Fruit fly (Drosophila melanogaster) whole organism, prepupa: Measurements from ENCODE around the gene CG3909.

Source experiments
- Blimp-1 ChIP-seq: fragments of 200-800 bp; sonication (Bioruptor generic); optimal IDR thresholded peaks from 3 replicates; lab custom pipeline; 2017; ENCODE audit warnings: missing biosample characterization, missing genetic modification characterization, mild to moderate bottlenecking, moderate library complexity, missing genetic modification reagents
- CG10631 ChIP-seq: fragments of 200-800 bp; sonication (Bioruptor generic); optimal IDR thresholded peaks from 2 replicates; lab custom pipeline; 2016; ENCODE audit warnings: missing biosample characterization, missing genetic modification characterization
- CG10669 ChIP-seq: fragments of 200-800 bp; sonication (Bioruptor generic); optimal IDR thresholded peaks from 3 replicates; lab custom pipeline; 2018; ENCODE audit warnings: missing biosample characterization, mild to moderate bottlenecking, missing genetic modification characterization, moderate library complexity
- CG11294 ChIP-seq: fragments of 200-800 bp; sonication (Bioruptor generic); IDR thresholded peaks from 2 replicates; pipeline ENCODE4 v1.3.6; 2022; ENCODE audit warnings: missing biosample characterization, missing genetic modification characterization
- CG11762 ChIP-seq: fragments of 200-800 bp; sonication (Bioruptor generic); optimal IDR thresholded peaks from 3 replicates; lab custom pipeline; 2016; ENCODE audit warnings: missing biosample characterization, missing genetic modification characterization; ENCODE audit not compliant: insufficient read depth
- CG1621 ChIP-seq: fragments of 200-800 bp; sonication (Bioruptor generic); optimal IDR thresholded peaks from 3 replicates; lab custom pipeline; 2018; ENCODE audit warnings: missing biosample characterization, mild to moderate bottlenecking, missing genetic modification characterization
- CG32006 ChIP-seq: fragments of 200-800 bp; sonication (Bioruptor generic); optimal IDR thresholded peaks from 3 replicates; lab custom pipeline; 2017; ENCODE audit warnings: missing biosample characterization, mild to moderate bottlenecking, missing genetic modification characterization
- CG4318 ChIP-seq: fragments of 200-800 bp; sonication (Bioruptor generic); optimal IDR thresholded peaks from 3 replicates; lab custom pipeline; 2017; ENCODE audit warnings: missing biosample characterization, mild to moderate bottlenecking, missing genetic modification characterization
- CG6276 ChIP-seq: fragments of 200-800 bp; sonication (Bioruptor generic); optimal IDR thresholded peaks from 2 replicates; lab custom pipeline; 2017; ENCODE audit warnings: missing biosample characterization, mild to moderate bottlenecking, missing genetic modification characterization
- CG6792 ChIP-seq: fragments of 200-800 bp; sonication (Bioruptor generic); optimal IDR thresholded peaks from 3 replicates; lab custom pipeline; 2016; ENCODE audit warnings: missing biosample characterization, missing genetic modification characterization
- CG6808 ChIP-seq: fragments of 200-800 bp; sonication (Bioruptor generic); optimal IDR thresholded peaks from 3 replicates; lab custom pipeline; 2017; ENCODE audit warnings: missing biosample characterization, missing genetic modification characterization, mild to moderate bottlenecking, moderate library complexity, missing genetic modification reagents
- CG6854 ChIP-seq: fragments of 200-800 bp; sonication (Bioruptor generic); optimal IDR thresholded peaks from 2 replicates; lab custom pipeline; 2017; ENCODE audit warnings: missing biosample characterization, mild to moderate bottlenecking, missing genetic modification characterization
- CG7368 ChIP-seq: fragments of 200-800 bp; sonication (Bioruptor generic); optimal IDR thresholded peaks from 3 replicates; lab custom pipeline; 2016; ENCODE audit warnings: missing biosample characterization, missing genetic modification characterization
- CG8319 ChIP-seq: fragments of 200-800 bp; sonication (Bioruptor generic); optimal IDR thresholded peaks from 3 replicates; lab custom pipeline; 2016; ENCODE audit warnings: missing biosample characterization, missing genetic modification characterization
- CG8632 ChIP-seq: fragments of 200-800 bp; sonication (Bioruptor generic); optimal IDR thresholded peaks from 3 replicates; lab custom pipeline; 2016; ENCODE audit warnings: missing biosample characterization, missing genetic modification characterization
- CG9139 ChIP-seq: fragments of 200-800 bp; sonication (Bioruptor generic); optimal IDR thresholded peaks from 3 replicates; lab custom pipeline; 2017; ENCODE audit warnings: missing biosample characterization, mild to moderate bottlenecking, missing genetic modification characterization
- Eip78C ChIP-seq: fragments of 200-800 bp; sonication (Bioruptor generic); peaks from one replicate; lab custom pipeline; 2016; ENCODE audit warnings: missing biosample characterization, missing genetic modification characterization
- Ets21C ChIP-seq: fragments of 200-800 bp; sonication (Bioruptor generic); optimal IDR thresholded peaks from 3 replicates; lab custom pipeline; 2016; ENCODE audit warnings: missing biosample characterization, missing genetic modification characterization
- Ets96B ChIP-seq: fragments of 200-800 bp; optimal IDR thresholded peaks from 2 replicates; lab custom pipeline; 2019; ENCODE audit warnings: missing biosample characterization, mild to moderate bottlenecking, missing genetic modification characterization, moderate library complexity
- Gug ChIP-seq: fragments of 200-800 bp; sonication (Bioruptor generic); IDR thresholded peaks from 2 replicates; pipeline ENCODE4 v1.3.6; 2022; ENCODE audit warnings: missing biosample characterization, missing genetic modification characterization
- Hr4 ChIP-seq: fragments of 200-800 bp; sonication (Bioruptor generic); optimal IDR thresholded peaks from 3 replicates; lab custom pipeline; 2016; ENCODE audit warnings: missing biosample characterization, missing genetic modification characterization
- Met ChIP-seq: fragments of 200-800 bp; sonication (Bioruptor generic); optimal IDR thresholded peaks from 3 replicates; lab custom pipeline; 2016; ENCODE audit warnings: missing biosample characterization, missing genetic modification characterization
- OdsH ChIP-seq: fragments of 200-800 bp; sonication (Bioruptor generic); optimal IDR thresholded peaks from 3 replicates; lab custom pipeline; 2016; ENCODE audit warnings: missing biosample characterization, missing genetic modification characterization
- Smox ChIP-seq: fragments of 200-800 bp; sonication (Bioruptor generic); optimal IDR thresholded peaks from 3 replicates; lab custom pipeline; 2016; ENCODE audit warnings: missing biosample characterization, missing genetic modification characterization
- Sox102F ChIP-seq: fragments of 200-800 bp; sonication (Bioruptor generic); optimal IDR thresholded peaks from 2 replicates; lab custom pipeline; 2016; ENCODE audit warnings: missing biosample characterization, mild to moderate bottlenecking, missing genetic modification characterization
- Sox14 ChIP-seq: fragments of 200-800 bp; sonication (Bioruptor generic); optimal IDR thresholded peaks from 3 replicates; lab custom pipeline; 2016; ENCODE audit warnings: missing biosample characterization, missing genetic modification characterization
- Sox15 ChIP-seq: fragments of 200-800 bp; sonication (Bioruptor generic); optimal IDR thresholded peaks from 3 replicates; lab custom pipeline; 2016; ENCODE audit warnings: missing biosample characterization, missing genetic modification characterization
- achi ChIP-seq: fragments of 200-800 bp; sonication (Bioruptor generic); optimal IDR thresholded peaks from 3 replicates; lab custom pipeline; 2016; ENCODE audit warnings: missing biosample characterization, missing genetic modification characterization
- acj6 ChIP-seq: fragments of 200-800 bp; sonication (Bioruptor generic); optimal IDR thresholded peaks from 3 replicates; lab custom pipeline; 2016; ENCODE audit warnings: missing biosample characterization, missing genetic modification characterization
- cyc ChIP-seq: fragments of 200-800 bp; sonication (Bioruptor generic); optimal IDR thresholded peaks from 3 replicates; lab custom pipeline; 2016; ENCODE audit warnings: missing biosample characterization, missing genetic modification characterization
- dac ChIP-seq: fragments of 200-800 bp; sonication (Bioruptor generic); optimal IDR thresholded peaks from 2 replicates; lab custom pipeline; 2017; ENCODE audit warnings: missing biosample characterization, mild to moderate bottlenecking, missing genetic modification characterization
- esn ChIP-seq: fragments of 200-800 bp; sonication (Bioruptor generic); optimal IDR thresholded peaks from 2 replicates; lab custom pipeline; 2016; ENCODE audit warnings: missing biosample characterization, mild to moderate bottlenecking, missing genetic modification characterization, moderate library complexity
- fd59A ChIP-seq: fragments of 200-800 bp; sonication (Bioruptor generic); optimal IDR thresholded peaks from 2 replicates; lab custom pipeline; 2017; ENCODE audit warnings: missing biosample characterization, mild to moderate bottlenecking, missing genetic modification characterization, missing genetic modification reagents
- fd85E ChIP-seq: fragments of 200-800 bp; sonication (Bioruptor generic); optimal IDR thresholded peaks from 3 replicates; lab custom pipeline; 2016; ENCODE audit warnings: missing biosample characterization, missing genetic modification characterization
- fkh ChIP-seq: fragments of 200-800 bp; sonication (Bioruptor generic); optimal IDR thresholded peaks from 3 replicates; lab custom pipeline; 2017; ENCODE audit warnings: missing biosample characterization, mild to moderate bottlenecking, missing genetic modification characterization, moderate library complexity
- net ChIP-seq: fragments of 200-800 bp; sonication (Bioruptor generic); optimal IDR thresholded peaks from 3 replicates; lab custom pipeline; 2016; ENCODE audit warnings: missing biosample characterization, missing genetic modification characterization
- pdm3 ChIP-seq: fragments of 200-800 bp; sonication (Bioruptor generic); optimal IDR thresholded peaks from 3 replicates; lab custom pipeline; 2016; ENCODE audit warnings: missing biosample characterization, missing genetic modification characterization
- salr ChIP-seq, 2 experiments: fragments of 200-800 bp; sonication (Bioruptor generic); optimal IDR thresholded peaks; 3 replicates each; lab custom pipeline; 2016 to 2018; ENCODE audit warnings: missing biosample characterization in 2 of 2, missing genetic modification characterization in 2 of 2, mild to moderate bottlenecking in 1 of 2
- spab ChIP-seq: fragments of 200-800 bp; sonication (Bioruptor generic); optimal IDR thresholded peaks from 2 replicates; lab custom pipeline; 2017; ENCODE audit warnings: missing biosample characterization, mild to moderate bottlenecking, missing genetic modification characterization, missing genetic modification reagents
- ss ChIP-seq, 2 experiments: fragments of 200-800 bp; sonication (Bioruptor generic); optimal IDR thresholded peaks; 2 replicates in 1 of 2; 3 replicates in 1 of 2; lab custom pipeline; 2017 to 2018; ENCODE audit warnings: mild to moderate bottlenecking in 2 of 2, missing biosample characterization in 2 of 2, missing genetic modification characterization in 2 of 2, moderate library complexity in 1 of 2
- svp ChIP-seq: fragments of 200-800 bp; sonication (Bioruptor generic); peaks from one replicate; lab custom pipeline; 2016; ENCODE audit warnings: missing biosample characterization, missing genetic modification characterization
- topi ChIP-seq: fragments of 200-800 bp; sonication (Bioruptor generic); optimal IDR thresholded peaks from 3 replicates; lab custom pipeline; 2016; ENCODE audit warnings: missing biosample characterization, missing genetic modification characterization
- vri ChIP-seq: fragments of 200-800 bp; sonication (Bioruptor generic); optimal IDR thresholded peaks from 3 replicates; lab custom pipeline; 2016; ENCODE audit warnings: missing biosample characterization, mild to moderate bottlenecking, missing genetic modification characterization

Gene CG3909

DNA sequence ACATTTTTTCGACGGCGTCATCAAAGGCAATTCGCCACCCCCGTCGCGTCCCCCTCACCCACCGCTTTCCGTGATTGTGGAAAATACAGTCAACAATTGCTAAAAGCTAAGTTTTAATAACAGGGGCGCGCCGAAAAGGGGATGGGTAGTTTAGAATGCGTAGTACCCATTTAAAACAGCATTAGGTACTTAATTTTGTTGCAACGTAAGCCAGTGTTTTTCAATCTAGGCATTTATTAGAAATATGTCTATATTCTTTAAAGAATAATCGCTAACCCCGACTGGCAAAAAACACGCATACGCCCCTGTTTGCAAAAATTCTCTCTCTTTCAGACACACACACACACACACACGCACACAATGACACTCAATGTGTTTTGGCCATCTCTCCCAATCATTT lies 41.8 kb downstream of the CG3909 start (continued):
- TF ChIP-seq svp (GFP tag; lab: Kevin White, UChicago) (peak; percentile 86), CG6808 (GFP tag; lab: Kevin White, UChicago) (peak; percentile 12), CG32006 (peak; percentile 32), CG11762 (no peak), salr (GFP tag; optimal IDR thresholded peaks at IDR 0.05; lab: Kevin White, UChicago) (peak; percentile 22 to 26), Sox14 (GFP tag; lab: Kevin White, UChicago) (peak; percentile 84), Blimp-1 (GFP tag; lab: Kevin White, UChicago) (peak; percentile 66)
- TF ChIP-seq, all 60 proteins: peak for 46

DNA sequence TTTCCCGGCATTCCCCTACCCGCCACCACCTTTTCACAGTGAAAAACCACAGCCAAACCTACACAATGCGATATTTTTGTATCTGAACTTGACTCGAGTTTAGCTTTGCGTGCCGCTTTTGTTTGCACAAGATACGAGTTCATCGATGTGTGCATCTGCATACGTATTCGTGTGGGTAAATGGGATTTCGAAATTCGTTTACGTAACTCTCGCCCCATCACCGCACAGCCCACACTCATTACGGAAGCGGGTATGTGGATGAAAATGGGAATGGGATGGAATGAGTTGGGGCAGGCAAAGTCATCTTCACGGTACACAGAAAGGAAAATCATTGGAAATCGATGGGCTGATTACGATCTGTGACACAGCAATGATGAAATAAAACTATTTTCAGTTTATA lies 43.2 kb downstream of the CG3909 start:
- TF ChIP-seq fd85E (GFP tag; lab: Kevin White, UChicago) (no peak), Sox102F (no peak), cyc (GFP tag; lab: Kevin White, UChicago) (no peak), CG9139 (GFP tag; lab: Kevin White, UChicago) (no peak), Met (no peak), CG11294 (GFP tag; lab: Robert Waterston, UW) (no peak), Ets21C (GFP tag; lab: Kevin White, UChicago) (no peak), OdsH (GFP tag; lab: Kevin White, UChicago) (no peak), CG1621 (no peak), CG7368 (GFP tag; lab: Kevin White, UChicago) (no peak), topi (no peak), ss (GFP tag; optimal IDR thresholded peaks at IDR 0.05; lab: Kevin White, UChicago) (peak in 1 of 2 experiments; percentile 18), esn (GFP tag; lab: Kevin White, UChicago) (no peak), Gug (no peak), vri (GFP tag; lab: Kevin White, UChicago) (peak; percentile 66), achi (no peak), CG10631 (GFP tag; lab: Kevin White, UChicago) (no peak)

DNA sequence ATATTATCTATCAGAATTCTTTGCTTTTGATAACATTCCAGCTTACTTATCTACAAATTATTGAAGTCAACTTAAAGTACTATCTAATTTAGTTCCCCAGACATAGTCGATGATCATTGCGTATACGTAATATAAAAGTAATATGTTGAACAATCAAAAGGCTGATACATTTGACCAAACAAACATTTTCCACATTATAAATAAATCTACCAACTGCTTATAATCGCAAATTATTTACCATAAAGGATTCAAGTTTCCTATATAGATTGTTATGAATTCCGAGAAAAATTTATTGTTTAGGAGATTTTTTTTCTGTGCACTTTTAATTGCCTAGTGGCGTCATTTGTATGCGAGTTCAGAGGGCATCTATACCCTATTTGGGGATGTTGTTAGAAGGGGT lies 43.6 kb downstream of the CG3909 start:
- no peak for TF ChIP-seq CG32006
- TF ChIP-seq CG4318 (GFP tag; lab: Kevin White, UChicago): no peak
- no peak for TF ChIP-seq dac (GFP tag; lab: Kevin White, UChicago)
- TF ChIP-seq CG6808 (GFP tag; lab: Kevin White, UChicago): no peak
- TF ChIP-seq fkh (GFP tag; lab: Kevin White, UChicago): no peak
- TF ChIP-seq fd59A (GFP tag; lab: Kevin White, UChicago): no peak
- no peak for TF ChIP-seq Blimp-1 (GFP tag; lab: Kevin White, UChicago)
- no peak for TF ChIP-seq svp (GFP tag; lab: Kevin White, UChicago)
- TF ChIP-seq pdm3 (GFP tag; lab: Kevin White, UChicago): no peak
- TF ChIP-seq CG10669 (GFP tag; lab: Kevin White, UChicago): peak; percentile 7
- TF ChIP-seq CG6276: no peak
- no peak for TF ChIP-seq Sox15 (GFP tag; lab: Kevin White, UChicago)
- no peak for TF ChIP-seq CG8319 (GFP tag; lab: Kevin White, UChicago)
- no peak for TF ChIP-seq Met
- no peak for TF ChIP-seq net (GFP tag; lab: Kevin White, UChicago)
- TF ChIP-seq esn (GFP tag; lab: Kevin White, UChicago): no peak
- no peak for TF ChIP-seq CG6854 (GFP tag; lab: Kevin White, UChicago)
- no peak for TF ChIP-seq salr (GFP tag; optimal IDR thresholded peaks at IDR 0.05; lab: Kevin White, UChicago)
- no peak for TF ChIP-seq spab
- no peak for TF ChIP-seq CG7368 (GFP tag; lab: Kevin White, UChicago)
- TF ChIP-seq Sox14 (GFP tag; lab: Kevin White, UChicago): peak; percentile 3
- TF ChIP-seq Smox (GFP tag; lab: Kevin White, UChicago): no peak
- TF ChIP-seq CG11294 (GFP tag; lab: Robert Waterston, UW): 0 out of 2 replicates have a peak, but pooled peaks have one; percentile 9
- TF ChIP-seq Eip78C (GFP tag; lab: Kevin White, UChicago): peak; percentile 75
- no peak for TF ChIP-seq Ets96B (tag; lab: Kevin White, UChicago)
- TF ChIP-seq CG8632 (GFP tag; lab: Kevin White, UChicago): no peak
- TF ChIP-seq cyc (GFP tag; lab: Kevin White, UChicago): no peak
- TF ChIP-seq ss (GFP tag; optimal IDR thresholded peaks at IDR 0.05; lab: Kevin White, UChicago): no peak
- peak; percentile 3 for TF ChIP-seq acj6
- TF ChIP-seq Hr4: no peak
- no peak for TF ChIP-seq Ets21C (GFP tag; lab: Kevin White, UChicago)
- no peak for TF ChIP-seq CG6792 (GFP tag; lab: Kevin White, UChicago)
